Worm (Caenorhabditis elegans) whole organism, midembryonic: Measurements from ENCODE around the gene W04G3.5.

Experiments
- T22C8.4 ChIP-seq: fragments of 200-800 bp; sonication (Bioruptor generic); IDR thresholded peaks from 2 replicates; pipeline ENCODE4 v1.3.6; 2022; ENCODE audit warnings: missing genetic modification characterization, missing compliant biosample characterization
- cog-1 ChIP-seq: sonication (generic microtip); optimal IDR thresholded peaks from 2 replicates; lab custom pipeline; 2016; ENCODE audit warnings: missing genetic modification characterization, missing compliant biosample characterization
- klf-2 ChIP-seq: fragments of 200-800 bp; sonication (Bioruptor generic); conservative IDR thresholded peaks from 2 replicates; pipeline ENCODE4 v1.3.6; 2022; ENCODE audit warnings: missing genetic modification reagents, missing genetic modification characterization, missing compliant biosample characterization
- tab-1 ChIP-seq: fragments of 200-800 bp; sonication (Bioruptor generic); IDR thresholded peaks from 2 replicates; pipeline ENCODE4 v1.3.6; 2022; ENCODE audit warnings: missing genetic modification characterization, missing compliant biosample characterization
- ztf-29 ChIP-seq: fragments of 200-800 bp; sonication (Bioruptor generic); IDR thresholded peaks from 2 replicates; pipeline ENCODE4 v1.3.6; 2022; ENCODE audit warnings: missing genetic modification reagents, missing genetic modification characterization, missing compliant biosample characterization

DNA sequence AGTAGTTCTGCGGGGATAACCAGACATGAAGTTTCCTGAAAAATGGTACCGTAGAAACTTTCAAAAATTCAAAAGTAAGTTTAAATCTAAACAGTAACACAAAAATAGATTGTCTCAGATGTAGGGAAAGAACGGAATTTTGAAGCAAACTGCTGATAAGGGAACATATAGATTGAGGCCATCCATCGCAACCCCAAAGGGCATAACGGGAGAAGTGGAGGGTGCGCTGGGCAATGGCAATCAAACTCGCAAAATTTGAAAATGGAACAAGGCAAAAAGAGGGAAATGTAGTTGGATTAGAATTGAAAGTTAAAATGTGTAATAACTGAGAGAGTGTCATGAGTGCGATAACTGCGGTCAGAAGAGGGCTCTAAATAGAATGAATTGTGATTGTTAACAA is 29.7 kb downstream of the W04G3.5 start:
- TF ChIP-seq T22C8.4 (GFP tag; lab: Robert Waterston, UW) (no peak), cog-1 (tag; lab: Kevin White, UChicago) (no peak), ztf-29 (GFP tag; lab: Robert Waterston, UW) (no peak), tab-1 (no peak), klf-2 (GFP tag; lab: Robert Waterston, UW) (no peak)
